Worm (Caenorhabditis elegans): ENCODE results near the gene zfp-2.

- TF ChIP-seq ztf-3 (GFP tag; optimal IDR thresholded peaks at IDR 0.05) (no peak), madf-6 (GFP tag; IDR thresholded peaks at IDR 0.05) (no peak), nfya-2 (GFP tag; IDR thresholded peaks at IDR 0.05) (no peak), mel-28 (tag; optimal IDR thresholded peaks at IDR 0.05; ENCODE audit: borderline replicate concordance) (no peak), snpc-1.3 (tag; optimal IDR thresholded peaks at IDR 0.05; ENCODE audit: insufficient read depth) (no peak)
These were observed 35.3 kb downstream of the zfp-2 start, which contains the start of gene parp-2 for ce11 chrII:9592737-9593136.
